Worm (Caenorhabditis elegans) whole organism, L3 larva: ENCODE data around the gene lge-1.

Experiments
- jun-1 ChIP-seq: fragments of 150-350 bp; optimal IDR thresholded peaks from 2 replicates; lab custom pipeline; 2014; ENCODE audit warnings: missing biosample characterization, missing genetic modification reagents, missing genetic modification characterization
- pha-4 ChIP-seq: fragments of 150-350 bp; optimal IDR thresholded peaks from 2 replicates; lab custom pipeline; 2014; ENCODE audit warnings: missing biosample characterization, missing genetic modification reagents, missing genetic modification characterization
- unc-62 ChIP-seq: fragments of 150-350 bp; sonication (generic microtip); optimal IDR thresholded peaks from 4 replicates; lab custom pipeline; 2014; ENCODE audit warnings: missing biosample characterization, missing genetic modification reagents, missing genetic modification characterization

ce11 chrX:10971118-10971517, 4.8 kb downstream of the lge-1 start:
- TF ChIP-seq unc-62 (GFP tag; lab: Kevin White, UChicago), result no peak
- TF ChIP-seq pha-4 (tag; lab: Kevin White, UChicago), result no peak
- no peak for TF ChIP-seq jun-1 (tag; lab: Kevin White, UChicago)
